Fruit fly (Drosophila melanogaster) whole organism, embryonic: ENCODE results near the gene CG3339.

Source experiments
- Abd-B ChIP-seq: fragments of 200-800 bp; sonication (Bioruptor generic); optimal IDR thresholded peaks from 2 replicates; lab custom pipeline; 2018; ENCODE audit warnings: missing biosample characterization, mild to moderate bottlenecking, missing genetic modification characterization, moderate library complexity
- B-H1 ChIP-seq: fragments of 200-800 bp; sonication (Bioruptor generic); IDR thresholded peaks from 3 replicates; pipeline ENCODE4 v1.3.6; 2022; ENCODE audit warnings: missing biosample characterization, missing genetic modification characterization
- BEAF-32 ChIP-seq: fragments of 200-800 bp; sonication (Bioruptor generic); optimal IDR thresholded peaks from 3 replicates; lab custom pipeline; 2017; ENCODE audit warnings: missing biosample characterization, missing genetic modification characterization, mild to moderate bottlenecking, moderate library complexity, missing genetic modification reagents
- CG10274 ChIP-seq: fragments of 200-800 bp; sonication (Bioruptor generic); optimal IDR thresholded peaks from 3 replicates; lab custom pipeline; 2017; ENCODE audit warnings: missing biosample characterization, mild to moderate bottlenecking, missing genetic modification characterization
- CG10462 ChIP-seq: fragments of 200-800 bp; sonication (Bioruptor generic); optimal IDR thresholded peaks from 2 replicates; lab custom pipeline; 2016; ENCODE audit warnings: missing biosample characterization, missing genetic modification characterization
- CG12236 ChIP-seq: fragments of 200-800 bp; sonication (Bioruptor generic); optimal IDR thresholded peaks from 2 replicates; lab custom pipeline; 2016; ENCODE audit warnings: missing biosample characterization, missing genetic modification characterization
- CG12744 ChIP-seq: fragments of 200-800 bp; sonication (Bioruptor generic); optimal IDR thresholded peaks from 2 replicates; lab custom pipeline; 2016; ENCODE audit warnings: missing biosample characterization, missing genetic modification characterization
- CG14014 ChIP-seq: fragments of 200-800 bp; sonication (Bioruptor generic); IDR thresholded peaks from 2 replicates; pipeline ENCODE4 v1.3.6; 2022; ENCODE audit warnings: missing biosample characterization, missing genetic modification characterization
- CG14441 ChIP-seq: fragments of 200-800 bp; sonication (Bioruptor generic); IDR thresholded peaks from 2 replicates; pipeline ENCODE4 v1.3.6; 2022; ENCODE audit warnings: missing biosample characterization, missing genetic modification characterization
- CG16815 ChIP-seq: fragments of 200-800 bp; sonication (Bioruptor generic); optimal IDR thresholded peaks from 3 replicates; lab custom pipeline; 2017; ENCODE audit warnings: missing biosample characterization, mild to moderate bottlenecking, missing genetic modification characterization
- CG2875 ChIP-seq: fragments of 200-800 bp; sonication (Bioruptor generic); optimal IDR thresholded peaks from 2 replicates; lab custom pipeline; 2017; ENCODE audit warnings: missing biosample characterization, mild to moderate bottlenecking, missing genetic modification characterization, missing genetic modification reagents
- CG2889 ChIP-seq: fragments of 200-800 bp; sonication (Bioruptor generic); IDR thresholded peaks from 3 replicates; pipeline ENCODE4 v1.3.6; 2022; ENCODE audit warnings: missing biosample characterization, missing genetic modification characterization
- CG3065 ChIP-seq: fragments of 200-800 bp; sonication (Bioruptor generic); optimal IDR thresholded peaks from 2 replicates; lab custom pipeline; 2016; ENCODE audit warnings: missing biosample characterization, missing genetic modification characterization
- CG31224 ChIP-seq: fragments of 200-800 bp; sonication (Bioruptor generic); IDR thresholded peaks from 2 replicates; pipeline ENCODE4 v1.3.6; 2022; ENCODE audit warnings: missing biosample characterization, missing genetic modification characterization
- CG31441 ChIP-seq: fragments of 200-800 bp; sonication (Bioruptor generic); IDR thresholded peaks from 2 replicates; pipeline ENCODE4 v1.3.6; 2022; ENCODE audit warnings: missing biosample characterization, missing genetic modification characterization
- CG3281 ChIP-seq: fragments of 200-800 bp; sonication (Bioruptor generic); optimal IDR thresholded peaks from 3 replicates; lab custom pipeline; 2017; ENCODE audit warnings: missing biosample characterization, mild to moderate bottlenecking, missing genetic modification characterization
- CG34376 ChIP-seq: fragments of 200-800 bp; sonication (Bioruptor generic); optimal IDR thresholded peaks from 2 replicates; lab custom pipeline; 2018; ENCODE audit warnings: missing biosample characterization, mild to moderate bottlenecking, missing genetic modification characterization
- CG7839 ChIP-seq: fragments of 200-800 bp; sonication (Bioruptor generic); optimal IDR thresholded peaks from 3 replicates; lab custom pipeline; 2018; ENCODE audit warnings: missing biosample characterization, mild to moderate bottlenecking, missing genetic modification characterization, moderate library complexity
- CG9817 ChIP-seq: fragments of 200-800 bp; sonication (Bioruptor generic); optimal IDR thresholded peaks from 2 replicates; lab custom pipeline; 2018; ENCODE audit warnings: missing biosample characterization, mild to moderate bottlenecking, missing genetic modification characterization, moderate library complexity
- Doc2 ChIP-seq: fragments of 200-800 bp; sonication (Bioruptor generic); IDR thresholded peaks from 2 replicates; pipeline ENCODE4 v1.3.6; 2022; ENCODE audit warnings: missing biosample characterization, missing genetic modification characterization
- Fer3 ChIP-seq: fragments of 200-800 bp; sonication (Bioruptor generic); optimal IDR thresholded peaks from 2 replicates; lab custom pipeline; 2018; ENCODE audit warnings: missing biosample characterization, mild to moderate bottlenecking, missing genetic modification characterization, moderate library complexity
- HLH54F ChIP-seq: fragments of 200-800 bp; sonication (Bioruptor generic); optimal IDR thresholded peaks from 3 replicates; lab custom pipeline; 2016; ENCODE audit warnings: missing biosample characterization, missing genetic modification characterization
- Hr39 ChIP-seq: fragments of >200 bp; optimal IDR thresholded peaks from 2 replicates; lab custom pipeline; 2017
- Hr51 ChIP-seq, 2 experiments: fragments of 200-800 bp; sonication (Bioruptor generic); optimal IDR thresholded peaks; 2 replicates in 1 of 2; 3 replicates in 1 of 2; lab custom pipeline; 2016 to 2018; ENCODE audit warnings: missing biosample characterization in 2 of 2, missing genetic modification characterization in 2 of 2, mild to moderate bottlenecking in 1 of 2, moderate library complexity in 1 of 2
- MBD-R2 ChIP-seq: fragments of 200-800 bp; sonication (Bioruptor generic); IDR thresholded peaks from 2 replicates; pipeline ENCODE4 v1.3.6; 2022; ENCODE audit warnings: missing biosample characterization, missing genetic modification characterization
- Nf-YA ChIP-seq: fragments of 200-800 bp; sonication (Bioruptor generic); IDR thresholded peaks from 2 replicates; pipeline ENCODE4 v1.3.6; 2022; ENCODE audit warnings: missing biosample characterization, missing genetic modification characterization
- Scr ChIP-seq: fragments of 200-800 bp; sonication (Bioruptor generic); IDR thresholded peaks from 2 replicates; pipeline ENCODE4 v1.3.6; 2022; ENCODE audit warnings: missing biosample characterization, missing genetic modification characterization; ENCODE audit not compliant: partially characterized antibody
- Sry-β ChIP-seq: fragments of 200-800 bp; sonication (Bioruptor generic); optimal IDR thresholded peaks from 2 replicates; lab custom pipeline; 2018; ENCODE audit warnings: missing biosample characterization, mild to moderate bottlenecking, missing genetic modification characterization, moderate library complexity
- Taf1 ChIP-seq: fragments of 200-800 bp; sonication (Bioruptor generic); IDR thresholded peaks from 2 replicates; pipeline ENCODE4 v1.3.6; 2022; ENCODE audit warnings: missing biosample characterization, missing genetic modification characterization
- ab ChIP-seq: fragments of 200-800 bp; sonication (Bioruptor generic); optimal IDR thresholded peaks from 2 replicates; lab custom pipeline; 2016; ENCODE audit warnings: missing biosample characterization, missing genetic modification characterization
- bcd ChIP-seq: fragments of 200-800 bp; sonication (Bioruptor generic); optimal IDR thresholded peaks from 2 replicates; lab custom pipeline; 2017; ENCODE audit warnings: missing biosample characterization, mild to moderate bottlenecking, missing genetic modification characterization
- caup ChIP-seq: fragments of 200-800 bp; sonication (Bioruptor generic); optimal IDR thresholded peaks from 3 replicates; lab custom pipeline; 2017; ENCODE audit warnings: missing biosample characterization, mild to moderate bottlenecking, missing genetic modification characterization, moderate library complexity; ENCODE audit not compliant: severe bottlenecking
- dan ChIP-seq: fragments of 200-800 bp; sonication (Bioruptor generic); IDR thresholded peaks from 2 replicates; pipeline ENCODE4 v1.3.6; 2022; ENCODE audit warnings: missing biosample characterization, missing genetic modification characterization
- disco-r ChIP-seq: fragments of 200-800 bp; sonication (Bioruptor generic); optimal IDR thresholded peaks from 2 replicates; lab custom pipeline; 2016; ENCODE audit warnings: missing biosample characterization, missing genetic modification characterization
- dmrt11E ChIP-seq: fragments of 200-800 bp; sonication (Bioruptor generic); optimal IDR thresholded peaks from 3 replicates; lab custom pipeline; 2018; ENCODE audit warnings: missing biosample characterization, mild to moderate bottlenecking, missing genetic modification characterization, moderate library complexity
- ftz-f1 ChIP-seq: fragments of 200-800 bp; sonication (Bioruptor generic); optimal IDR thresholded peaks from 2 replicates; lab custom pipeline; 2016; ENCODE audit warnings: missing biosample characterization, missing genetic modification characterization
- h ChIP-seq: fragments of >200 bp; optimal IDR thresholded peaks from 2 replicates; lab custom pipeline; 2017
- hbn ChIP-seq: fragments of 200-800 bp; sonication (Bioruptor generic); IDR thresholded peaks from 2 replicates; pipeline ENCODE4 v1.3.6; 2022; ENCODE audit warnings: missing biosample characterization, missing genetic modification characterization; ENCODE audit not compliant: partially characterized antibody
- jing ChIP-seq: fragments of 200-800 bp; sonication (Bioruptor generic); optimal IDR thresholded peaks from 2 replicates; lab custom pipeline; 2018; ENCODE audit warnings: missing biosample characterization, mild to moderate bottlenecking, missing genetic modification characterization
- mam ChIP-seq: fragments of 200-800 bp; sonication (Bioruptor generic); optimal IDR thresholded peaks from 3 replicates; lab custom pipeline; 2016; ENCODE audit warnings: missing biosample characterization, missing genetic modification characterization
- mirr ChIP-seq: fragments of 200-800 bp; sonication (Bioruptor generic); optimal IDR thresholded peaks from 3 replicates; lab custom pipeline; 2018; ENCODE audit warnings: missing biosample characterization, mild to moderate bottlenecking, missing genetic modification characterization
- nerfin-1 ChIP-seq: fragments of 200-800 bp; sonication (Bioruptor generic); optimal IDR thresholded peaks from 3 replicates; lab custom pipeline; 2019; ENCODE audit warnings: missing biosample characterization, mild to moderate bottlenecking, missing genetic modification characterization, moderate library complexity
- phol ChIP-seq: fragments of 200-800 bp; sonication (Bioruptor generic); optimal IDR thresholded peaks from 3 replicates; lab custom pipeline; 2018; ENCODE audit warnings: missing biosample characterization, mild to moderate bottlenecking, missing genetic modification characterization, moderate library complexity
- ro ChIP-seq: fragments of 200-800 bp; sonication (Bioruptor generic); IDR thresholded peaks from 2 replicates; pipeline ENCODE4 v1.3.6; 2022; ENCODE audit warnings: missing biosample characterization, missing genetic modification characterization
- run ChIP-seq: fragments of 200-800 bp; sonication (Bioruptor generic); optimal IDR thresholded peaks from 3 replicates; lab custom pipeline; 2018; ENCODE audit warnings: missing biosample characterization, mild to moderate bottlenecking, missing genetic modification characterization
- shn ChIP-seq: fragments of 200-800 bp; sonication (Bioruptor generic); optimal IDR thresholded peaks from 3 replicates; lab custom pipeline; 2016; ENCODE audit warnings: missing biosample characterization, missing genetic modification characterization
- tna ChIP-seq: fragments of 200-800 bp; sonication (Bioruptor generic); IDR thresholded peaks from 2 replicates; pipeline ENCODE4 v1.3.6; 2022; ENCODE audit warnings: missing biosample characterization, missing genetic modification characterization; ENCODE audit not compliant: partially characterized antibody
- trh ChIP-seq: fragments of 200-800 bp; sonication (Bioruptor generic); optimal IDR thresholded peaks from 2 replicates; lab custom pipeline; 2016; ENCODE audit warnings: missing biosample characterization, missing genetic modification characterization
- tup ChIP-seq: fragments of 200-800 bp; sonication (Bioruptor generic); optimal IDR thresholded peaks from 2 replicates; lab custom pipeline; 2016; ENCODE audit warnings: missing biosample characterization, mild to moderate bottlenecking, missing genetic modification characterization, moderate library complexity
- vnd ChIP-seq: fragments of 200-800 bp; sonication (Bioruptor generic); IDR thresholded peaks from 3 replicates; pipeline ENCODE4 v1.3.6; 2022; ENCODE audit warnings: missing biosample characterization, missing genetic modification characterization; ENCODE audit not compliant: partially characterized antibody
- zf30C ChIP-seq: fragments of 200-800 bp; sonication (Bioruptor generic); optimal IDR thresholded peaks from 3 replicates; lab custom pipeline; 2018; ENCODE audit warnings: missing biosample characterization, mild to moderate bottlenecking, missing genetic modification characterization

Gene CG3339

DNA sequence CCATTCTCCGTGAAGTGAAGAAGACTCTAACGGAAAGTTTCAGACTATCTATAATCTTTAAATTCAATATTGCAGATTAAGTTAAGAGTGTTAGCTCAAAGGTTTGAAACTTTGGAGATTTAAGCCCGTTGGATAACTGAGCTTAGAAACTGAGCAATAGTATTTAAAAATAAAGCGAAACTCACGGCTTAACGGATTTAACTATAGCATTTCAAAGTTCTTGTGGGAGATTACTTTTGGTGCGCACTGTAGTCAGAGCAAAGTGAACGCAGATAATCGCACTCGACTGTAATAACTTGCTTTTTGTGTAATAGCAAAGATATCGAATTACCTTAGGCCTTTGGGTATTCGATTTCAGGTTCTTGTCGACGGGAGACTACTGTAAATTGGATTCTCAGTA lies 39.8 kb downstream of the CG3339 start, which contains the start of gene mrt (continued):
- no peak for TF ChIP-seq nerfin-1
- no peak for TF ChIP-seq ftz-f1 (GFP tag; lab: Kevin White, UChicago)
- TF ChIP-seq CG10274 (GFP tag; lab: Kevin White, UChicago) = no peak
- TF ChIP-seq CG2875 (GFP tag; lab: Kevin White, UChicago) = no peak
- peak; percentile 55 for TF ChIP-seq HLH54F (GFP tag; lab: Kevin White, UChicago)
- no peak for TF ChIP-seq trh (GFP tag; lab: Kevin White, UChicago)
- no peak for TF ChIP-seq CG12236 (GFP tag; lab: Kevin White, UChicago)
- TF ChIP-seq Hr39 (lab: Kevin White, UChicago) = no peak
- TF ChIP-seq phol (tag; lab: Kevin White, UChicago) = peak; percentile 53
- TF ChIP-seq CG7839 (tag; lab: Kevin White, UChicago) = peak; percentile 71
- TF ChIP-seq mam (GFP tag; lab: Kevin White, UChicago) = peak; percentile 66
- TF ChIP-seq CG16815 (GFP tag; lab: Kevin White, UChicago) = peak; percentile 52
- no peak; the same call in 1 of the 2 replicates for TF ChIP-seq CG31224
- no peak for TF ChIP-seq Taf1 (GFP tag; lab: Robert Waterston, UW)
- TF ChIP-seq tup = no peak
- TF ChIP-seq CG3281 (GFP tag; lab: Kevin White, UChicago) = peak; percentile 79
- TF ChIP-seq Hr51 (GFP tag; optimal IDR thresholded peaks at IDR 0.05; lab: Kevin White, UChicago) = peak; percentile 14 to 67
- peak; percentile 67 for TF ChIP-seq Fer3 (tag; lab: Kevin White, UChicago)
- TF ChIP-seq bcd (GFP tag; lab: Kevin White, UChicago) = peak; percentile 63
- TF ChIP-seq mirr (GFP tag; lab: Kevin White, UChicago) = peak; percentile 18
- TF ChIP-seq dan = no peak
- peak; percentile 46 for TF ChIP-seq shn (GFP tag; lab: Kevin White, UChicago)
- TF ChIP-seq vnd (GFP tag; lab: Robert Waterston, UW) = no peak
- no peak for TF ChIP-seq Doc2
- TF ChIP-seq Nf-YA (GFP tag; lab: Robert Waterston, UW) = no peak
- TF ChIP-seq Abd-B (GFP tag; lab: Kevin White, UChicago) = no peak
- no peak for TF ChIP-seq Sry-β
- peak; percentile 52 for TF ChIP-seq caup (GFP tag; lab: Kevin White, UChicago)
- TF ChIP-seq h (lab: Kevin White, UChicago) = no peak
- TF ChIP-seq hbn (GFP tag; lab: Robert Waterston, UW) = no peak
- no peak for TF ChIP-seq CG10462 (GFP tag; lab: Kevin White, UChicago)
- peak; percentile 15 for TF ChIP-seq dmrt11E (tag; lab: Kevin White, UChicago)
- TF ChIP-seq CG12744 (GFP tag; lab: Kevin White, UChicago) = peak; percentile 27
- 0 out of 2 replicates have a peak, but pooled peaks have one; percentile 27 for TF ChIP-seq CG31441
- TF ChIP-seq ro (GFP tag; lab: Robert Waterston, UW) = no peak
- TF ChIP-seq CG9817 = peak; percentile 54
- peak; percentile 50; the same call in 1 of the 2 replicates for TF ChIP-seq CG14014 (GFP tag; lab: Robert Waterston, UW)
- 0 out of 2 replicates have a peak, but pooled peaks have one; percentile 6 for TF ChIP-seq CG14441
- no peak for TF ChIP-seq Scr (GFP tag; lab: Robert Waterston, UW)
- TF ChIP-seq BEAF-32 (GFP tag; lab: Kevin White, UChicago) = no peak
- TF ChIP-seq MBD-R2 = peak; percentile 28; the same call in 1 of the 2 replicates
- TF ChIP-seq CG3065 (GFP tag; lab: Kevin White, UChicago) = no peak
- TF ChIP-seq ab = peak; percentile 33
- TF ChIP-seq tna (GFP tag; lab: Robert Waterston, UW) = no peak
- peak; percentile 48 for TF ChIP-seq disco-r (GFP tag; lab: Kevin White, UChicago)
- TF ChIP-seq zf30C (GFP tag; lab: Kevin White, UChicago) = no peak
- 0 out of 3 replicates have a peak, but pooled peaks have one; percentile 45 for TF ChIP-seq CG2889
- no peak for TF ChIP-seq run (tag; lab: Kevin White, UChicago)
- peak; percentile 53 for TF ChIP-seq CG34376 (GFP tag; lab: Kevin White, UChicago)
- TF ChIP-seq B-H1 (GFP tag; lab: Robert Waterston, UW) = peak; percentile 14; the same call in 1 of the 3 replicates
- no peak for TF ChIP-seq jing (GFP tag; lab: Kevin White, UChicago)
